Worm (Caenorhabditis elegans): ENCODE data around the gene tbx-33.

ce11 chrIII:11589311-11589710 lies 47.3 kb downstream of the tbx-33 start:
- no peak for TF ChIP-seq mab-5 (tag; optimal IDR thresholded peaks at IDR 0.05)
- TF ChIP-seq lsy-2 (tag; optimal IDR thresholded peaks at IDR 0.05) = no peak
- TF ChIP-seq nhr-237 (tag; optimal IDR thresholded peaks at IDR 0.05) = no peak
- no peak for TF ChIP-seq mep-1 (tag; optimal IDR thresholded peaks at IDR 0.05)
- no peak for TF ChIP-seq snpc-4 (tag; optimal IDR thresholded peaks at IDR 0.05)
- TF ChIP-seq blmp-1 (tag; optimal IDR thresholded peaks at IDR 0.05) = no peak
- TF ChIP-seq elt-1 (tag; optimal IDR thresholded peaks at IDR 0.05; ENCODE audit: borderline replicate concordance, insufficient read depth) = no peak
- no peak for TF ChIP-seq pha-4 (tag; optimal IDR thresholded peaks at IDR 0.05)
- no peak for TF ChIP-seq ham-2 (GFP tag; optimal IDR thresholded peaks at IDR 0.05)
- TF ChIP-seq ztf-11 (tag; optimal IDR thresholded peaks at IDR 0.05) = no peak
- no peak for TF ChIP-seq flh-1 (GFP tag; optimal IDR thresholded peaks at IDR 0.05)

Measured in whole organism, mixed stage, embryonic.